Fruit fly (Drosophila melanogaster) whole organism, pupa: ENCODE data around the gene Cdk1.

Source experiments
- CG10348 ChIP-seq: fragments of 200-800 bp; sonication (Bioruptor generic); IDR thresholded peaks from 2 replicates; pipeline ENCODE4 v1.3.6; 2022; ENCODE audit warnings: missing biosample characterization, missing genetic modification characterization
- CG9948 ChIP-seq: fragments of 200-800 bp; sonication (Bioruptor generic); optimal IDR thresholded peaks from 2 replicates; lab custom pipeline; 2018; ENCODE audit warnings: missing biosample characterization, mild to moderate bottlenecking, missing genetic modification characterization, moderate library complexity
- D1 ChIP-seq: fragments of 200-800 bp; sonication (Bioruptor generic); optimal IDR thresholded peaks from 2 replicates; lab custom pipeline; 2018; ENCODE audit warnings: missing biosample characterization, mild to moderate bottlenecking, missing genetic modification characterization, moderate library complexity
- gl ChIP-seq: fragments of 200-800 bp; sonication (Bioruptor generic); optimal IDR thresholded peaks from 2 replicates; lab custom pipeline; 2018; ENCODE audit warnings: missing biosample characterization, mild to moderate bottlenecking, missing genetic modification characterization

- TF ChIP-seq D1 (tag; lab: Kevin White, UChicago), result no peak
- no peak for TF ChIP-seq CG9948 (tag; lab: Kevin White, UChicago)
- no peak for TF ChIP-seq gl (tag; lab: Kevin White, UChicago)
- TF ChIP-seq CG10348, result no peak
Observed at dm6 chr2L:10386824-10387223, 762 bp upstream of the Cdk1 start.
